Fruit fly (Drosophila melanogaster) Kc167 (cell line): ENCODE measurements around the gene Swip-1.

Experiments used
- h ChIP-seq: fragments of >200 bp; optimal IDR thresholded peaks from 3 replicates; lab custom pipeline; 2018; ENCODE audit warnings: missing external identifiers
- insv ChIP-seq: fragments of >200 bp; optimal IDR thresholded peaks from 3 replicates; lab custom pipeline; 2018; ENCODE audit warnings: missing external identifiers
- psq ChIP-seq: fragments of >200 bp; optimal IDR thresholded peaks from 2 replicates; lab custom pipeline; 2017; ENCODE audit warnings: missing external identifiers
- ttk ChIP-seq: sonication (Bioruptor generic); optimal IDR thresholded peaks from 2 replicates; lab custom pipeline; 2017; ENCODE audit warnings: missing external identifiers

- TF ChIP-seq psq (lab: Kevin White, UChicago) (no peak), h (lab: Kevin White, UChicago) (no peak), insv (lab: Kevin White, UChicago) (no peak), ttk (lab: Kevin White, UChicago) (no peak)
Measured at dm6 chr2L:19017060-19017459, 30.0 kb upstream of the Swip-1 start.
